Fruit fly (Drosophila melanogaster): Measurements from ENCODE around the gene Helz.

The Helz gene

DNA sequence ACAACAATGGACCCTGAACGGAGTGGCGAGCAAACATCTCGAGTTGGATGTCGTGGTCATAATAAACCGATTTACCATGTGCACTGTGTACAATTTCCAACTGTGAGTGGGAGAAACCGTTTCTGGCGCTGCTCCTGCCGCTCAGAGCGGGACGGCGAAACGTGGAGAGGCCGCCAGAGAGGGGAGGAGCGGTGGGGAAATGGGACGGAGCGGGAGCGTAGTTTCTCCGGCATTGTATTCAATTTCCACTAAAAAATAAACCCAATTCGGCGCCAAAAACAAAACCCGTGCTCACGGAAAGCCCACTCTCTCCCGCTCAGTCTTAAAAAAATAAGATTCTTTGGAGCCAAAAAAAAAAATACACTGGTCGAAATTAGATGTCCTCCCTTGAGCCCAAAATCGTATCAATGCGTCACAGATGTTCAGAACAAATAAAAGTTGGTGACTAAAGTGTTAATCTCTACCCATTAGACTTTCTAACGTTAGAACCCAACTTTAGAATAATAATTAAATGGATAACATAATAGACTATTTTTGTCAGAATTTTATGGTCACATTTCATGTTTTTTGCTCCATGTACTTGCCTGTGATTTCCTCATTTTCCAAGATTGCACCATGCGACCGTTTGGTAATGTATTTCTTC lies 29.6 kb upstream of the Helz start:
- TF ChIP-seq usp (GFP tag; optimal IDR thresholded peaks at IDR 0.05) (no peak), CG8478 (optimal IDR thresholded peaks at IDR 0.05) (no peak), psq (optimal IDR thresholded peaks at IDR 0.05) (no peak), pan (optimal IDR thresholded peaks at IDR 0.05) (no peak), Dll (optimal IDR thresholded peaks at IDR 0.05) (no peak), EcR (GFP tag; optimal IDR thresholded peaks at IDR 0.05) (no peak)

DNA sequence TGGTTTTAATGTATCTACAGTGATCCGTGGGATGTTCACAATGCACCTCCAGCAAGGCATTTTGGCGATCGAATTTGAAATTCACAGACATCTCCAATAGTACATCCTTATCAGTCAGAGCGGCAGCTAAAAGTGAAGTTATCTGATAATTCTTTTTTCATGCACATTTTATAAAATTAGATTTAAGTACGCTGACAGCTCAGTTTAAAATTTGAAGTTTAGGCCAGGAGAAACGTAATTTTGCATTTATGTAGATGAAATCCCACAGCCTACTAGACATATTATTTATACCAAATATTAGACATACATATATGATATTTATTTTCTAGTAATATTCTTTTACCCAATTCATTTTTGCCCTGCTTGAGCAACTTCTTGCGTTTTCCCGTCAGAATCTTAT lies 28.8 kb upstream of the Helz start, which contains the start of gene Trl:
Gene Trl, minus strand, starts transcription at position 101 of the 400 bp plus-strand sequence.
- TF ChIP-seq pan (optimal IDR thresholded peaks at IDR 0.05) = no peak
- TF ChIP-seq Dll (optimal IDR thresholded peaks at IDR 0.05) = no peak
- no peak for TF ChIP-seq usp (GFP tag; optimal IDR thresholded peaks at IDR 0.05)
- no peak for TF ChIP-seq psq (optimal IDR thresholded peaks at IDR 0.05)
- no peak for TF ChIP-seq CG8478 (optimal IDR thresholded peaks at IDR 0.05)
- TF ChIP-seq EcR (GFP tag; optimal IDR thresholded peaks at IDR 0.05) = no peak

DNA sequence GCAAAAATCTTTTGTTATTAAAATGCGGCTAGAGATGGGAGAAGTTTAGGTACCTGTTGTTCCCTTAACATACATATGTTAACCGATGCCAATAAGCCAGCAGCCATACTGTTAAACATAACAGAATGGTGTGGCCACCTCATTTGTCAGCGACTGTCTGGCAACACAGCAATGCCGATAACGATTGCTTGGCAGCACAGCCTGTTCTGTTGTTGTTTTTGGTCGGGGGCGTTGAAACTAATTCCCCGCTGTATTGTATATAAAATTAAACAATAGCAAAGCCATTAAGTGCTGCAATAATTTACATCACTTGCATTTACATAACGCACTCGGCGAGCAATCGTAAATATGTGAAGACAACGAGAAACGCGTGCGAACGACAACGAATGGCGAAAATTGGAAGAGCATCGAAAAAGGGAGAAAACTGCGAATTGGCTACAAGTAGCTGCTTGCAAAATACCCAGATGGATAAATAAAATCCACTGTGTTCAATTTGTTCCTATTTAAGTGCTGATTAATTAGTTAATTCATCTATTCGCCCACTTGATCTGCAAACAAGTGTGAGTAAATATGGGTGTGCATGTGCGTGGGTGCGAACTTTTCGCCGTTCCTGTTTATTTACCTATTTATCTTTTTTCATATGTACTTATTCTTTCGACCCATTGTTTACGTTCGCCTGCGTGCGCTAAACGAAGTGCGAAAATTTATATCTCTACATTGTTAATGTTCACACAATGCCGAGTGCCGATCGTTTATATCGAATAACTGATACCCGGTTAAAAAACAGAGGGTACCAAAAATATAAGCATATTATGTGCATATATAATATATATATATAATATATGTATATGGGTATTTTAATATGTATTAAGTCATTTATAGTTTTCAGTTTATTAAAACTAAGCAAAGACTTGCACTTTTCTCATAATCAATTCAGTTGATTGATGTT lies 27.6 kb upstream of the Helz start, which contains the start of the genes Tsen34 and Mgat4a:
Gene Tsen34, minus strand, starts transcription at position 8 of the 949 bp plus-strand sequence.
Gene Mgat4a, plus strand, starts transcription at position 192 of the 949 bp plus-strand sequence.
- TF ChIP-seq EcR (GFP tag; optimal IDR thresholded peaks at IDR 0.05) = no peak
- TF ChIP-seq CG8478 (optimal IDR thresholded peaks at IDR 0.05) = no peak
- TF ChIP-seq pan (optimal IDR thresholded peaks at IDR 0.05) = no peak
- no peak for TF ChIP-seq psq (optimal IDR thresholded peaks at IDR 0.05)
- TF ChIP-seq usp (GFP tag; optimal IDR thresholded peaks at IDR 0.05) = no peak
- TF ChIP-seq Dll (optimal IDR thresholded peaks at IDR 0.05) = no peak

DNA sequence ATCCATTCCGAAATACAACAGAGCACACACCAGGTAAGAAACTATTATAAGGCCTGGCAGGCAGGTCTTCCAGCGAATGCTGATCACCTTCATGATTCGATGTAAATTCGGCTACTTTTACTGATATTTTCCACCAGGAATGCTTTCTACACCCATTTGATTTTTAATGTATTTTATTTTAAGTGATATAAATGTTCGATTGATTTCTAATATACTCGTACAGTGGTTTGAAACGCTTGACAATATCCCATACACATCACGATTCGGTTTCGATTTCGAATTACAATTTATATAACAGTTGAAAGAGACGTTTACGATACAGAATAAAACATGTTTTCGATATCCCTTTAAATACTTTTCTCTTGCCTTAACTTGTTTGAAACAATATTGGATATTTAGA lies 20.6 kb upstream of the Helz start, which contains the start of gene Mgat4b:
Gene Mgat4b, minus strand, starts transcription at position 101 of the 400 bp plus-strand sequence.
- no peak for TF ChIP-seq psq (optimal IDR thresholded peaks at IDR 0.05)
- no peak for TF ChIP-seq EcR (GFP tag; optimal IDR thresholded peaks at IDR 0.05)
- no peak for TF ChIP-seq CG8478 (optimal IDR thresholded peaks at IDR 0.05)
- no peak for TF ChIP-seq usp (GFP tag; optimal IDR thresholded peaks at IDR 0.05)

DNA sequence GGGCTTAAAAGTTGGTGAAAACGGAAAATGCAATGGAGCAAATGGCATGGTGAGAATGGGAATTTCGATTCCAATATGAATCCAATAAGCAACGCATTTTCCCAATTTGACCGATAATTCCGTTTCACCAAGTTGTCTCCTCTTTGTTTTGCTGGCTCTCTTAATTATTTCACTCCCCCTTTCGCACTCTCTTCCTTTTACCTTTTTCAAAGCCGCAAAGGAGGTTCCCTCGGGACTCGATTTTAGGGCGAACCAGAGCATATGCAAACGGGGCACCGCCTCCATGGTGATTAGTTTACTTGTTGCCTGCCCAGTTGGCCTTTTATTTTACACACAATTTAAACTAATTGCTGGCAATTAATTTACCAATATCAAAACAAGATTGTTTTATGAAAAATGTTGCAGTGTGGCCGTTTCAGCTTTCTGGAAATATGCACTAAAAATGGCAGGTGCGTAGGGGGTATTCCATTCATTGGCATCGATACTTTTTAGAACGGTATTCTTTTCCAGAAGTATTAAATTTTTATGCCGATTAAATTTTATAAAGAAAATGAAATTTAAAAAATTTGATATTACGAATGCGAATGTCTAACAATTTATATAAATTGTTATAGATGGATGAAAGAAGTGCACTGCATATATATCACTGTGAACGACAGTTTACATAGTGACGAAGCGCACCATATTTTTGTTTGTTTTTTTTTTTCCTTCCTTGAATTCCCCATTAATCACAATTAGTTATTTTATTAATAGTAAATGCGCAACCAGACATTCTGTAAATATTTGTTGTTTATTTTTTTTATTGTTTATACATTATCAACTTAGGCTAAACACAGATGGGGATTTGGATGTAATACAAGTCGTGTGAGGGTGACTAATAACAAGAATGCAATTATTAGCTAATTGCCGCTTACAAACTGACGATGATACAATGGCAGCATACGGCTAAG lies 13.7 kb upstream of the Helz start, which contains the start of gene mop:
Gene mop, minus strand, starts transcription at position 419 of the 950 bp plus-strand sequence.
- TF ChIP-seq EcR (GFP tag; optimal IDR thresholded peaks at IDR 0.05) (no peak), CG8478 (optimal IDR thresholded peaks at IDR 0.05) (no peak), psq (optimal IDR thresholded peaks at IDR 0.05) (no peak), pan (optimal IDR thresholded peaks at IDR 0.05) (no peak), Dll (optimal IDR thresholded peaks at IDR 0.05) (no peak), usp (GFP tag; optimal IDR thresholded peaks at IDR 0.05) (no peak)

DNA sequence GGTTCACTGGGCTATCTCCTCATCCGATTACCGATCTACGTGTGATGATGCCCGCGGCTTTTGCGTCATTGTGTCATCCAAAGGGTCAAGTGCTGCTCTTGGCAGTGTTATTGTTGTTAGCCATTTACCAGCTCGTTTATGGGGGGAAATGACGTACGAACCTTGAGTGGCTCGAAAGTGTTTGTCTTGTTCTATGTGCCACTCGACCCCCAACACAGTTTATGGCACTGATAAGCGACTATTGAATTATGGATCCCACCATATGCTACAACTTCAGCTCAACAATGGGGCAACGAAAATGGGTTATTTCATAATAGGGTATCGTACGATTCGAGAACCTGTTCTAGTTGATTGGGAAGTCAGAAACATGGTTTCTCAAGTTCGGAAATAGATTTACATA lies 10.4 kb upstream of the Helz start:
- TF ChIP-seq Dll (optimal IDR thresholded peaks at IDR 0.05) (no peak), psq (optimal IDR thresholded peaks at IDR 0.05) (no peak), usp (GFP tag; optimal IDR thresholded peaks at IDR 0.05) (no peak), CG8478 (optimal IDR thresholded peaks at IDR 0.05) (no peak), pan (optimal IDR thresholded peaks at IDR 0.05) (no peak), EcR (GFP tag; optimal IDR thresholded peaks at IDR 0.05) (no peak)

DNA sequence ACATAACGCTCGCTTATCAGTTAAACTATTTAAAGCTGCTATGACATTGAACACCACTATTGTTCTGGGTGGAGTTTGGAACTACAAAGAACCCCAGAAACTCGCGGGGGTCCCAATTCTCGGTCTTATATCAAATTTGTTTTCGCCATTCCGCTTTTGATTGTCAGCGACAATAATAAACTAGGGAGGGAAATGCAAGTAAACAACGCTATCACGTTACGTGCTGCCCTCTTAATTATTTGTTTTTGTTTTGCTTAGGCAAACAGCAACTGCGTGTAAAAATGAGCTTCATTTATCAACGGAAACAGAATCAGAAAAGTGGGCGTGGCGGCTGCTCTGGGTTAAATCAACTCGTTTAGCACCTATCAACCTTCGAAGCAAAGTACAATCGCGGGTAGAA lies 9.5 kb upstream of the Helz start:
- TF ChIP-seq usp (GFP tag; optimal IDR thresholded peaks at IDR 0.05) = no peak
- TF ChIP-seq CG8478 (optimal IDR thresholded peaks at IDR 0.05) = no peak
- no peak for TF ChIP-seq Dll (optimal IDR thresholded peaks at IDR 0.05)
- no peak for TF ChIP-seq pan (optimal IDR thresholded peaks at IDR 0.05)
- no peak for TF ChIP-seq EcR (GFP tag; optimal IDR thresholded peaks at IDR 0.05)
- TF ChIP-seq psq (optimal IDR thresholded peaks at IDR 0.05) = no peak

DNA sequence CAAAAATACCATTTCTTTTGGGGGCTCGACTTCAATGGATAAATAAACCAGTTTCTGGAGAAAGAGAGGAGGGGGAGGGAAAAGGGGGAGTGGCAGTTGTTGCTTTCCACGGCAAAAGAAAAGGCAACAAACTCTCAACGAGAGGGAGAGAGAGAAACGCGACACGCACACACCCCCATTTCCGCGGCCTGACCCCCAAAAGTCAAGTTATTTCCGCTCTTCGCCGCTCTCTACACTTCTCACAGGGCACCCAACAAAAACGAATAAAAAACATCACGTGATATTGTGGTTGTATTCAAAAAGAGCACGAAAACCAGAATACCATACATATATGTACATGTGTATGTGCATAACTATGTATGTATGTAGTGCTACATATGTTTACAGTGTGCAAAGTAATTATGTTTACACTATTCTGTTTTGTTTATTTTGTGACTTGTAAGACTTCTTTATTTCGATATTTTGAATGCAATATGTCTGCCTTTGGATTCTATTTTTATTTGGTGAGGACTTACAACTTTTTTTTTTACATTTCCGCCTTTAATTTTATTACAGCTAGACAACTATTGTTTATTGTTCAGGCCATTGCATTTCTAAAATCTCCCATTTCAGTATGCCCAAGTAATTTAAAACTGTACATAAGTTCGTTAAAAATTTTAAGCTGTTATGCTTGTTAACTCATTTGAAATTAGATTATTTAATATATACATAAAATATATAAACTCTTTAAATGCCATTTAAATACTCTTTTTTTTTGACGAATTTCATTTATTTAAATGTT lies 8.5 kb upstream of the Helz start:
- TF ChIP-seq psq (optimal IDR thresholded peaks at IDR 0.05) (no peak), Dll (optimal IDR thresholded peaks at IDR 0.05) (no peak), EcR (GFP tag; optimal IDR thresholded peaks at IDR 0.05) (peak; percentile 59 to 86)

DNA sequence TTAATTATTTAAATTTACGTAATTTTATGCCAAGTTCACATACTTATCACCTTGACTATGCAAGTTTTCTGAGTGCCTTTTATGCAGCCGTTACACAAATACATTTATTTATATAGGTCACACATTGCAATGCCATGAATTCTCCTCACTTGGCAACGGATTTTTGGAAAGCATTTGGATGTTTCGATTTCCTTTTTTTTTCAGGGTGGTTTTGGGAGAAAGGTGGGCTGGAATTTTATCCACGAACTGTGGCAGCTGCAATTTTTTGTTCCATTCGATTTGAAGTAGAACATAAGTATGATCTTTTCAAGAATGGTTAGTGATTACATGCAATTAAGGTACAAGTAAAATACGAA lies 7.9 kb upstream of the Helz start:
- no peak for TF ChIP-seq Dll (optimal IDR thresholded peaks at IDR 0.05)
- TF ChIP-seq pan (optimal IDR thresholded peaks at IDR 0.05) = no peak
- TF ChIP-seq psq (optimal IDR thresholded peaks at IDR 0.05) = no peak
- TF ChIP-seq EcR (GFP tag; optimal IDR thresholded peaks at IDR 0.05) = no peak
- no peak for TF ChIP-seq CG8478 (optimal IDR thresholded peaks at IDR 0.05)
- TF ChIP-seq usp (GFP tag; optimal IDR thresholded peaks at IDR 0.05) = no peak

DNA sequence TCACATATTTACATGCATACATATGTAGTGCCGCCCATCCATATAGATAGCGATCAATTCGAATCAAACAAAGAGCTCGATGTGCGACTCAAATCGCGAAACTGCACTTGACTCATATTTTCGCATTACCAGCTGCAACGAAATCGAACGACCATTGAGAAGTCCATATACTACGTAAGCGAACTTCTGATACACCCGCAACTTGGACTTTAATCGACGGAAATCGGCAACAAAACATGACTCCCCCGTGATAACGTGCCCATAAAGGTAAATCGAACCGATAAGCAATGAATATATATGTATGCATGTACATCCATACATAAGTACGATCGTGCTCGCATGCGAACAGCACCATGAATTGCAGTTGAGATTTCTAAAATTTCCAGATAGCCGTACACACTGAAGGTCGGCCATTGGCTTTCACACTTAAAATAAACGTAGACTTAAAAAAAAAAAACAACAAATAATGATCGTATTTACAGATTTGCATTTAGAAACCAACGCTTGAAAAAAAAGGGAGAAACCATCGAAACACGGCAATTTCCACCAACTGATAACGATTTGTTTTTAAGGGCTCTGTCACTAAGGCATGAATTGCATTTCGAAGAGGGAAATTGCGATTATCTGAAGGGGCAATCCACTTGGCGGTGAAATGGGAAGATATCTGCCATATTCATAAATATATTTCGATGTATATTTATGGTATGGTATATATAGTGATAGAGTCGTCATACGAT lies 6.9 kb upstream of the Helz start:
- TF ChIP-seq pan (optimal IDR thresholded peaks at IDR 0.05) (no peak), CG8478 (optimal IDR thresholded peaks at IDR 0.05) (no peak), EcR (GFP tag; optimal IDR thresholded peaks at IDR 0.05) (no peak), usp (GFP tag; optimal IDR thresholded peaks at IDR 0.05) (no peak), Dll (optimal IDR thresholded peaks at IDR 0.05) (no peak), psq (optimal IDR thresholded peaks at IDR 0.05) (no peak)
